Fruit fly (Drosophila melanogaster): Measurements from ENCODE around the gene PIG-H.

- no peak for TF ChIP-seq insv (optimal IDR thresholded peaks at IDR 0.05)
- no peak for TF ChIP-seq Sin3A (optimal IDR thresholded peaks at IDR 0.05)
Measured at dm6 chr3R:8037896-8038295, 38.3 kb downstream of the PIG-H start.
